Worm (Caenorhabditis elegans) whole organism, mixed stage, embryonic: ENCODE measurements around the gene C18D11.3.
"Not testable (repeated sequence)": the region's sequence is repeated elsewhere in the genome, so short reads cannot be mapped to it uniquely, and the experiment has no call there.

Experiments used
- M03D4.4 ChIP-seq: sonication (generic microtip); optimal IDR thresholded peaks from 2 replicates; lab custom pipeline; 2017; ENCODE audit warnings: mild to moderate bottlenecking, missing genetic modification characterization, missing compliant biosample characterization
- bed-3 ChIP-seq: fragments of 200-800 bp; sonication (Bioruptor generic); optimal IDR thresholded peaks from 3 replicates; lab custom pipeline; 2018; ENCODE audit warnings: mild to moderate bottlenecking, missing genetic modification characterization, moderate library complexity, missing compliant biosample characterization
- blmp-1 ChIP-seq: fragments of 150-350 bp; optimal IDR thresholded peaks from 2 replicates; lab custom pipeline; 2014; ENCODE audit warnings: missing biosample characterization, missing genetic modification characterization
- ceh-39 ChIP-seq: fragments of 150-350 bp; optimal IDR thresholded peaks from 2 replicates; lab custom pipeline; 2014; ENCODE audit warnings: missing biosample characterization, missing genetic modification characterization
- ceh-43 ChIP-seq: fragments of 200-800 bp; sonication (Bioruptor generic); optimal IDR thresholded peaks from 2 replicates; lab custom pipeline; 2018; ENCODE audit warnings: mild to moderate bottlenecking, missing genetic modification characterization, moderate library complexity, missing compliant biosample characterization
- ces-1 ChIP-seq: fragments of 150-350 bp; optimal IDR thresholded peaks from 2 replicates; lab custom pipeline; 2014; ENCODE audit warnings: missing biosample characterization, missing genetic modification reagents, missing genetic modification characterization
- cnd-1 ChIP-seq: fragments of 200-800 bp; sonication (Bioruptor generic); optimal IDR thresholded peaks from 2 replicates; lab custom pipeline; 2018; ENCODE audit warnings: mild to moderate bottlenecking, missing genetic modification characterization, missing compliant biosample characterization
- drap-1 ChIP-seq: fragments of 200-800 bp; sonication (Bioruptor generic); optimal IDR thresholded peaks from 3 replicates; lab custom pipeline; 2018; ENCODE audit warnings: mild to moderate bottlenecking, missing genetic modification characterization, missing compliant biosample characterization
- elt-1 ChIP-seq: sonication (generic microtip); optimal IDR thresholded peaks from 2 replicates; lab custom pipeline; 2017; ENCODE audit warnings: missing genetic modification characterization, mild to moderate bottlenecking, missing compliant biosample characterization, antibody characterized with exemption, moderate library complexity, borderline replicate concordance; ENCODE audit not compliant: insufficient read depth
- elt-3 ChIP-seq: fragments of 150-350 bp; optimal IDR thresholded peaks from 2 replicates; lab custom pipeline; 2014; ENCODE audit warnings: missing biosample characterization, missing genetic modification characterization
- flh-1 ChIP-seq: fragments of 200-800 bp; sonication (Bioruptor generic); optimal IDR thresholded peaks from 2 replicates; lab custom pipeline; 2018; ENCODE audit warnings: mild to moderate bottlenecking, missing genetic modification characterization, moderate library complexity, missing compliant biosample characterization
- ham-2 ChIP-seq: fragments of 200-800 bp; sonication (Bioruptor generic); optimal IDR thresholded peaks from 2 replicates; lab custom pipeline; 2018; ENCODE audit warnings: mild to moderate bottlenecking, missing genetic modification characterization, missing compliant biosample characterization
- hlh-1 ChIP-seq: fragments of 150-350 bp; optimal IDR thresholded peaks from 2 replicates; lab custom pipeline; 2014; ENCODE audit warnings: missing biosample characterization, missing genetic modification reagents, missing genetic modification characterization
- lin-13 ChIP-seq: fragments of 150-350 bp; optimal IDR thresholded peaks from 2 replicates; lab custom pipeline; 2014; ENCODE audit warnings: missing biosample characterization, missing genetic modification characterization
- lin-32 ChIP-seq: fragments of 200-800 bp; sonication (Bioruptor generic); optimal IDR thresholded peaks from 2 replicates; lab custom pipeline; 2018; ENCODE audit warnings: mild to moderate bottlenecking, missing genetic modification characterization, missing compliant biosample characterization
- mab-5 ChIP-seq: fragments of 150-350 bp; optimal IDR thresholded peaks from 2 replicates; lab custom pipeline; 2014; ENCODE audit warnings: missing biosample characterization, missing genetic modification characterization
- mep-1 ChIP-seq: fragments of 150-350 bp; optimal IDR thresholded peaks from 2 replicates; lab custom pipeline; 2017; ENCODE audit warnings: missing biosample characterization, missing genetic modification reagents, missing genetic modification characterization, inconsistent platforms
- mls-2 ChIP-seq: sonication (generic microtip); optimal IDR thresholded peaks from 2 replicates; lab custom pipeline; 2016; ENCODE audit warnings: mild to moderate bottlenecking, missing genetic modification characterization, moderate library complexity, missing compliant biosample characterization
- nhr-12 ChIP-seq: fragments of 150-350 bp; optimal IDR thresholded peaks from 2 replicates; lab custom pipeline; 2014; ENCODE audit warnings: missing biosample characterization, missing genetic modification characterization
- nhr-237 ChIP-seq: fragments of 150-350 bp; optimal IDR thresholded peaks from 2 replicates; lab custom pipeline; 2014; ENCODE audit warnings: missing biosample characterization, missing genetic modification characterization
- nhr-28 ChIP-seq: fragments of 150-350 bp; optimal IDR thresholded peaks from 2 replicates; lab custom pipeline; 2014; ENCODE audit warnings: missing biosample characterization, missing genetic modification characterization
- nhr-76 ChIP-seq: sonication (generic microtip); optimal IDR thresholded peaks from 2 replicates; lab custom pipeline; 2017; ENCODE audit warnings: missing biosample characterization, missing genetic modification characterization
- pha-4 ChIP-seq: fragments of 150-350 bp; optimal IDR thresholded peaks from 2 replicates; lab custom pipeline; 2018; ENCODE audit warnings: missing biosample characterization, missing genetic modification reagents, missing genetic modification characterization
- snpc-4 ChIP-seq: fragments of 150-350 bp; optimal IDR thresholded peaks from 2 replicates; lab custom pipeline; 2014; ENCODE audit warnings: missing biosample characterization, missing genetic modification characterization
- sptf-1 ChIP-seq: sonication (generic microtip); optimal IDR thresholded peaks from 2 replicates; lab custom pipeline; 2017; ENCODE audit warnings: mild to moderate bottlenecking, missing genetic modification characterization, moderate library complexity, missing compliant biosample characterization
- unc-120 ChIP-seq: sonication (generic microtip); optimal IDR thresholded peaks from 2 replicates; lab custom pipeline; 2017; ENCODE audit warnings: missing genetic modification characterization, missing compliant biosample characterization; ENCODE audit not compliant: poor library complexity, severe bottlenecking
- unc-39 ChIP-seq: fragments of 150-350 bp; optimal IDR thresholded peaks from 2 replicates; lab custom pipeline; 2014; ENCODE audit warnings: missing biosample characterization, missing genetic modification characterization
- zip-8 ChIP-seq: fragments of 150-350 bp; optimal IDR thresholded peaks from 2 replicates; lab custom pipeline; 2014; ENCODE audit warnings: missing biosample characterization, missing genetic modification characterization
- ztf-11 ChIP-seq: fragments of 150-350 bp; optimal IDR thresholded peaks from 2 replicates; lab custom pipeline; 2014; ENCODE audit warnings: missing biosample characterization, missing genetic modification characterization

The C18D11.3 gene

DNA sequence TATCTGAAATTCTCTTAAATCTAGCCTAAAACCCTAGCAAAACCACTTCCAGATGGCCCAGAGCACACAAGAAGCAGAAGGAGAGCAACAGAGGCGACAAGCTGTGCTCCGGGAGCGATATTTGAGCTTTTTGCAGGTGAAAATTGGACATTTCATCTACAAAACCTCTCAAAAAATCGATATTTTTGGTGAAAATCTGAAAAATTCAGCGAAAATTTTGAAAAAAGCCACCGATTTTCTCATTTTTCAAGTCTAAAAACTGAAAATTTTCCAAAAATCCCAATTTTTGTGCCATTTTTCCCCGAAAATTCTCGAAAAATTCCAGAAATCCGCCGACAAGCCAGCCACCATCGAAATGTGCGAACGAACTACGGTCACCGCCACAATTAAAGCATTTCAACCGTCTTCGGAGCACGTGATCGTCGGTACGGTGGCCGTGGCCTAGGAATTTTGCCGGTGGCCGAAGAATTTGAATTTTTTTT, 43.0 kb upstream of the C18D11.3 start, which contains the start of gene C24H11.5:
Gene C24H11.5, plus strand, starts transcription at position 51 of the 482 bp plus-strand sequence.
- TF ChIP-seq elt-3 (tag; lab: Kevin White, UChicago) (no peak), nhr-76 (tag; lab: Kevin White, UChicago) (no peak), mep-1 (no peak), ceh-39 (tag; lab: Kevin White, UChicago) (no peak), nhr-12 (no peak), lin-13 (no peak), ceh-43 (GFP tag; lab: Kevin White, UChicago) (no peak)

- TF ChIP-seq drap-1 (GFP tag; lab: Kevin White, UChicago) (no peak), ztf-11 (tag; lab: Kevin White, UChicago) (no peak), elt-3 (tag; lab: Kevin White, UChicago) (no peak), unc-120 (tag; lab: Kevin White, UChicago) (no peak), cnd-1 (no peak), hlh-1 (tag; lab: Kevin White, UChicago) (no peak), mab-5 (no peak), nhr-12 (no peak), mep-1 (no peak), ces-1 (GFP tag; lab: Kevin White, UChicago) (no peak), zip-8 (tag; lab: Kevin White, UChicago) (no peak), flh-1 (GFP tag; lab: Kevin White, UChicago) (no peak), unc-39 (tag; lab: Kevin White, UChicago) (no peak), snpc-4 (no peak), lin-32 (GFP tag; lab: Kevin White, UChicago) (no peak), ceh-39 (tag; lab: Kevin White, UChicago) (no peak), elt-1 (no peak)
Measured at ce11 chrIII:11781800-11782199, 41.4 kb upstream of the C18D11.3 start, which contains the start of gene srd-74. Gene srd-74, plus strand, starts transcription at chrIII:11782100.

DNA sequence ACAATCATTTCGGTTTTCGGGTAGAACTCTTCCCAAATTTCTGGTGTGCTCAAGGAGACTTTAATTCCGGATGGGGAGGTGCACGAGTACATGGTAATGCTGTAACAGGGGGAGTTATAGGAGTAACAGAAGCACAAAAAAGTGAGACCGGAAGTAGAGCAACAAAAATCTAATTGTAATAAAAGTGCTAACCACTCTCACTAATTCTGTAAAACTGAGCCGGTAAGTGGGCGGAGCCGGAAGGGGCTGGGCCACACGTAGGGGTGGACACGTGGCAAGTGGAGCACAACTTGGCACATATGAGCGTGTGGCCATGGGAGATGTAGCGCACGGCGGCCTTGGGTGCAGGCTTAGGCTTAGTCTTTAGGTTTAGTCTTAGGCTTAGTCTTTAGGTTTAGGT, 37.3 kb upstream of the C18D11.3 start, which contains the start of gene tbx-38:
Gene tbx-38, minus strand, starts transcription at position 101 of the 400 bp plus-strand sequence.
- TF ChIP-seq ham-2: no peak
- TF ChIP-seq ceh-43 (GFP tag; lab: Kevin White, UChicago): no peak
- no peak for TF ChIP-seq nhr-237 (tag; lab: Kevin White, UChicago)
- TF ChIP-seq mep-1: no peak
- no peak for TF ChIP-seq nhr-28 (tag; lab: Kevin White, UChicago)
- TF ChIP-seq nhr-12: no peak
- TF ChIP-seq mls-2: no peak
- TF ChIP-seq blmp-1: no peak
- TF ChIP-seq snpc-4: no peak
- TF ChIP-seq mab-5: no peak
- no peak for TF ChIP-seq ztf-11 (tag; lab: Kevin White, UChicago)
- TF ChIP-seq cnd-1: no peak
- TF ChIP-seq lin-32 (GFP tag; lab: Kevin White, UChicago): no peak
- TF ChIP-seq pha-4 (tag; lab: Kevin White, UChicago): no peak
- no peak for TF ChIP-seq M03D4.4
- TF ChIP-seq, all 35 proteins: peak for 0

- TF ChIP-seq drap-1 (GFP tag; lab: Kevin White, UChicago); nhr-237 (tag; lab: Kevin White, UChicago); cnd-1: not testable (repeated sequence)
Measured at ce11 chrIII:11787376-11787775, 35.9 kb upstream of the C18D11.3 start, which contains the start of gene C24H11.1. Gene C24H11.1, plus strand, starts transcription at chrIII:11787676.

- TF ChIP-seq snpc-4: no peak
- TF ChIP-seq flh-1 (GFP tag; lab: Kevin White, UChicago): no peak
- no peak for TF ChIP-seq ces-1 (GFP tag; lab: Kevin White, UChicago)
- no peak for TF ChIP-seq mep-1
- no peak for TF ChIP-seq lin-32 (GFP tag; lab: Kevin White, UChicago)
- TF ChIP-seq nhr-28 (tag; lab: Kevin White, UChicago): no peak
- TF ChIP-seq unc-39 (tag; lab: Kevin White, UChicago): no peak
- TF ChIP-seq, all 35 proteins: peak for 0
Measured at ce11 chrIII:11789480-11789879, 33.8 kb upstream of the C18D11.3 start.

DNA sequence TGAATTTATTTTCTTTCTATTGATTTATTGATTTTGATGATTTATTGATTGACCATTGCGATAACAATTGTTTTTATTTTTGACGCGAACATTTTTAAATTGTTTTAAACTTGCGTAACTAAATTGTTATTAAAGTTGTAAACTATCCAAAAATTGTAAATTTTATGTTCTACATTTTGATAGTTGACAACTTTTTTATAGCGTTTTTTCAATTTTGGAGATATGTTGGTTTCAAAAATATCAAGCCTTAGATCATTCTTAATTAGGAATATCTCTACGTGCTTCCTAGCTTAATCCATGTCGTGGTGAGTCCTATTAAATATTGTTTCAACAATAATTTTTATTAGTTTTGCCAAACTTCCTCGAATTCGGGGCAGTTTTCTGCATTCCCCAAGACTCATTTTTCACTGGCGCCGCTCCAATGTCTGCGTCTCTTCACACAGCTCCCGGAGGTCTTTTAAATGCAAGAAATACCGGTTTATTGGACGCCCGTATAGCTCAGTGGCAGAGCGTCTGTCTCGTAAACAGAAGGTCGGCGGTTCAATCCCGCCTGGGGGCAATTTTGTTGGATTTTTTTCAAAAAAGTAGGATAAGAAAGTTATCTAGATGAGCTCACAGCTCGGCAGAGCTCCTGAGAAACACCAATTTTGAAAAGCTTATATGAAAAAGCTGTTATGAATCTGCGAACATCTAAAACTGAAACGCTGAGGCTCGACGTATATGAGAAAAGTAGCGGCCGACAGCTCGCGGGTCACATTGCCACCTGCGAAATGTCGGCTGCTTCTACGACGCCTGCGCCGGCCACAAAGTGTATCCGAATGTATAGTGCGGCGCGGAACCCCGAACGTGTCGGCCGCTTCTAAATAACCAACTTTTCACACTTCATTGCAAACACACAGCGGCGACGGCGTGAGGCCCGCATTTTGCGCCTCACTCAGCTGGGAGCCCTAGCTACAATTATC, 30.7 kb upstream of the C18D11.3 start, which contains the start of gene C24H11.2:
Gene C24H11.2, minus strand, starts transcription at position 51 of the 962 bp plus-strand sequence.
- TF ChIP-seq drap-1 (GFP tag; lab: Kevin White, UChicago) (peak; percentile 11), M03D4.4 (peak; percentile 34), sptf-1 (peak; percentile 40), ceh-43 (GFP tag; lab: Kevin White, UChicago) (peak; percentile 27), bed-3 (GFP tag; lab: Kevin White, UChicago) (peak; percentile 35)
